Worm (Caenorhabditis elegans) whole organism, mixed stage, embryonic: ENCODE measurements around the gene phat-6.

ENCODE experiments used
- M03D4.4 ChIP-seq: sonication (generic microtip); optimal IDR thresholded peaks from 2 replicates; lab custom pipeline; 2017; ENCODE audit warnings: mild to moderate bottlenecking, missing genetic modification characterization, missing compliant biosample characterization
- bed-3 ChIP-seq: fragments of 200-800 bp; sonication (Bioruptor generic); optimal IDR thresholded peaks from 3 replicates; lab custom pipeline; 2018; ENCODE audit warnings: mild to moderate bottlenecking, missing genetic modification characterization, moderate library complexity, missing compliant biosample characterization
- ceh-39 ChIP-seq: fragments of 150-350 bp; optimal IDR thresholded peaks from 2 replicates; lab custom pipeline; 2014; ENCODE audit warnings: missing biosample characterization, missing genetic modification characterization
- ceh-43 ChIP-seq: fragments of 200-800 bp; sonication (Bioruptor generic); optimal IDR thresholded peaks from 2 replicates; lab custom pipeline; 2018; ENCODE audit warnings: mild to moderate bottlenecking, missing genetic modification characterization, moderate library complexity, missing compliant biosample characterization
- ceh-83 ChIP-seq: fragments of 200-800 bp; sonication (Bioruptor generic); optimal IDR thresholded peaks from 2 replicates; lab custom pipeline; 2018; ENCODE audit warnings: mild to moderate bottlenecking, missing genetic modification characterization, missing compliant biosample characterization
- ces-1 ChIP-seq: fragments of 150-350 bp; optimal IDR thresholded peaks from 2 replicates; lab custom pipeline; 2014; ENCODE audit warnings: missing biosample characterization, missing genetic modification reagents, missing genetic modification characterization
- cnd-1 ChIP-seq: fragments of 200-800 bp; sonication (Bioruptor generic); optimal IDR thresholded peaks from 2 replicates; lab custom pipeline; 2018; ENCODE audit warnings: mild to moderate bottlenecking, missing genetic modification characterization, missing compliant biosample characterization
- drap-1 ChIP-seq: fragments of 200-800 bp; sonication (Bioruptor generic); optimal IDR thresholded peaks from 3 replicates; lab custom pipeline; 2018; ENCODE audit warnings: mild to moderate bottlenecking, missing genetic modification characterization, missing compliant biosample characterization
- elt-3 ChIP-seq: fragments of 150-350 bp; optimal IDR thresholded peaks from 2 replicates; lab custom pipeline; 2014; ENCODE audit warnings: missing biosample characterization, missing genetic modification characterization
- flh-1 ChIP-seq: fragments of 200-800 bp; sonication (Bioruptor generic); optimal IDR thresholded peaks from 2 replicates; lab custom pipeline; 2018; ENCODE audit warnings: mild to moderate bottlenecking, missing genetic modification characterization, moderate library complexity, missing compliant biosample characterization
- hlh-1 ChIP-seq: fragments of 150-350 bp; optimal IDR thresholded peaks from 2 replicates; lab custom pipeline; 2014; ENCODE audit warnings: missing biosample characterization, missing genetic modification reagents, missing genetic modification characterization
- lin-13 ChIP-seq: fragments of 150-350 bp; optimal IDR thresholded peaks from 2 replicates; lab custom pipeline; 2014; ENCODE audit warnings: missing biosample characterization, missing genetic modification characterization
- lin-32 ChIP-seq: fragments of 200-800 bp; sonication (Bioruptor generic); optimal IDR thresholded peaks from 2 replicates; lab custom pipeline; 2018; ENCODE audit warnings: mild to moderate bottlenecking, missing genetic modification characterization, missing compliant biosample characterization
- lsy-2 ChIP-seq: fragments of 150-350 bp; optimal IDR thresholded peaks from 2 replicates; lab custom pipeline; 2014; ENCODE audit warnings: missing biosample characterization, missing genetic modification characterization
- mab-5 ChIP-seq: fragments of 150-350 bp; optimal IDR thresholded peaks from 2 replicates; lab custom pipeline; 2014; ENCODE audit warnings: missing biosample characterization, missing genetic modification characterization
- mep-1 ChIP-seq: fragments of 150-350 bp; optimal IDR thresholded peaks from 2 replicates; lab custom pipeline; 2017; ENCODE audit warnings: missing biosample characterization, missing genetic modification reagents, missing genetic modification characterization, inconsistent platforms
- mls-2 ChIP-seq: sonication (generic microtip); optimal IDR thresholded peaks from 2 replicates; lab custom pipeline; 2016; ENCODE audit warnings: mild to moderate bottlenecking, missing genetic modification characterization, moderate library complexity, missing compliant biosample characterization
- nhr-12 ChIP-seq: fragments of 150-350 bp; optimal IDR thresholded peaks from 2 replicates; lab custom pipeline; 2014; ENCODE audit warnings: missing biosample characterization, missing genetic modification characterization
- nhr-2 ChIP-seq: fragments of 150-350 bp; optimal IDR thresholded peaks from 2 replicates; lab custom pipeline; 2014; ENCODE audit warnings: missing biosample characterization, missing genetic modification characterization
- nhr-28 ChIP-seq: fragments of 150-350 bp; optimal IDR thresholded peaks from 2 replicates; lab custom pipeline; 2014; ENCODE audit warnings: missing biosample characterization, missing genetic modification characterization
- nhr-76 ChIP-seq: sonication (generic microtip); optimal IDR thresholded peaks from 2 replicates; lab custom pipeline; 2017; ENCODE audit warnings: missing biosample characterization, missing genetic modification characterization
- pha-4 ChIP-seq: fragments of 150-350 bp; optimal IDR thresholded peaks from 2 replicates; lab custom pipeline; 2018; ENCODE audit warnings: missing biosample characterization, missing genetic modification reagents, missing genetic modification characterization
- sem-2 ChIP-seq: fragments of 200-800 bp; sonication (Bioruptor generic); optimal IDR thresholded peaks from 2 replicates; lab custom pipeline; 2018; ENCODE audit warnings: mild to moderate bottlenecking, missing genetic modification characterization, missing compliant biosample characterization
- sptf-1 ChIP-seq: sonication (generic microtip); optimal IDR thresholded peaks from 2 replicates; lab custom pipeline; 2017; ENCODE audit warnings: mild to moderate bottlenecking, missing genetic modification characterization, moderate library complexity, missing compliant biosample characterization
- tbx-8 ChIP-seq: fragments of 200-800 bp; sonication (Bioruptor generic); optimal IDR thresholded peaks from 2 replicates; lab custom pipeline; 2018; ENCODE audit warnings: mild to moderate bottlenecking, missing genetic modification characterization, moderate library complexity, missing compliant biosample characterization
- unc-39 ChIP-seq: fragments of 150-350 bp; optimal IDR thresholded peaks from 2 replicates; lab custom pipeline; 2014; ENCODE audit warnings: missing biosample characterization, missing genetic modification characterization
- unc-62 ChIP-seq: fragments of 150-350 bp; optimal IDR thresholded peaks from 2 replicates; lab custom pipeline; 2014; ENCODE audit warnings: missing biosample characterization, missing genetic modification reagents, missing genetic modification characterization
- zip-8 ChIP-seq: fragments of 150-350 bp; optimal IDR thresholded peaks from 2 replicates; lab custom pipeline; 2014; ENCODE audit warnings: missing biosample characterization, missing genetic modification characterization
- ztf-11 ChIP-seq: fragments of 150-350 bp; optimal IDR thresholded peaks from 2 replicates; lab custom pipeline; 2014; ENCODE audit warnings: missing biosample characterization, missing genetic modification characterization

Gene phat-6

DNA sequence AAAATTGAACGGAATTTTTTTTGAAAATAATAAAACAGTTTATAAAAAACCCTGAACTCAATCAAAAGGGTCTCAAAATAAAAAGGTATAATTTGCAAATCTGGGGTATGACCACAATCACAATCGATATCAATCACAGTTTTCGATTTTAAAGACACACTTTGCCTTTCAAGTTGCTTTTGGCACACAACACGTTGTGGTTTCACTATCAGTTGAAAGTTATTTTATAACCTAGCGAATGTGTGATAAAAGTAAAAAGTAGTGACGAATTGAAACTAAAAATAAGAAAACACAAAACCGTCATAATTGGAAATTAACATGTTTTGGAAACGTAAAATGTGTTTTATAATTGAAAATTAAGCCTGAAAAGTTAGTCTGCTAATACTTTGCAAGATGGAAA lies 26.5 kb downstream of the phat-6 start:
- TF ChIP-seq unc-39 (tag; lab: Kevin White, UChicago) (no peak), ceh-39 (tag; lab: Kevin White, UChicago) (no peak), drap-1 (GFP tag; lab: Kevin White, UChicago) (no peak), mep-1 (no peak), sem-2 (GFP tag; lab: Kevin White, UChicago) (no peak), nhr-76 (tag; lab: Kevin White, UChicago) (no peak), flh-1 (GFP tag; lab: Kevin White, UChicago) (no peak), zip-8 (tag; lab: Kevin White, UChicago) (no peak)

DNA sequence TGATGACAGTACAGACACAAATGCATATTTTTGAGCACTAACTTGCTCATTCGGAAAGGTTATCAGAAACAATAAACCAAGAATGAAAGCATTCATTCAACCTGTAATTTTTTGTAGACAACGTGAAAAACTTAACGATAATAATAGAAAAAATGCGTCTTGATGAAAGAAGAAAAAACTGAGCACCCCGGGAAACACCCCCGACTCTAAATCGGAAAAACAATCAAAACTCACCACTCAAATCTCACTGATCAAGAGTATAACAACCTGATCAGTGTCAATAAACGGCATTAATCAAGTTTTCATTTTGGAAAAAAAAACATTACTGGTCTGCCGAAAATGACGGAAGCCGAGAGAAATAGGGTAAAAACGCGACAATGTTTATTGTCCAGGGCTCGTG lies 28.1 kb downstream of the phat-6 start, which contains the start of gene T10B10.8:
Gene T10B10.8 (minus strand): TSS at position 101 of the 400 bp plus-strand sequence.
- TF ChIP-seq pha-4 (tag; lab: Kevin White, UChicago): no peak
- TF ChIP-seq nhr-28 (tag; lab: Kevin White, UChicago): no peak
- no peak for TF ChIP-seq drap-1 (GFP tag; lab: Kevin White, UChicago)
- no peak for TF ChIP-seq cnd-1
- TF ChIP-seq zip-8 (tag; lab: Kevin White, UChicago): no peak
- no peak for TF ChIP-seq lin-13 (tag; lab: Kevin White, UChicago)
- no peak for TF ChIP-seq nhr-2
- no peak for TF ChIP-seq ceh-43 (GFP tag; lab: Kevin White, UChicago)
- TF ChIP-seq flh-1 (GFP tag; lab: Kevin White, UChicago): no peak
- TF ChIP-seq sptf-1 (tag; lab: Kevin White, UChicago): no peak
- no peak for TF ChIP-seq ztf-11 (tag; lab: Kevin White, UChicago)

ce11 chrX:15164108-15164507 lies 30.1 kb downstream of the phat-6 start, which contains the start of gene T10B10.9:
T10B10.9 (plus strand) TSS chrX:15164408.
- TF ChIP-seq ces-1 (GFP tag; lab: Kevin White, UChicago): no peak
- no peak for TF ChIP-seq bed-3 (GFP tag; lab: Kevin White, UChicago)
- no peak for TF ChIP-seq ztf-11 (tag; lab: Kevin White, UChicago)
- no peak for TF ChIP-seq nhr-2
- TF ChIP-seq nhr-28 (tag; lab: Kevin White, UChicago): no peak
- no peak for TF ChIP-seq unc-39 (tag; lab: Kevin White, UChicago)
- TF ChIP-seq pha-4 (tag; lab: Kevin White, UChicago): no peak
- TF ChIP-seq elt-3 (tag; lab: Kevin White, UChicago): no peak
- TF ChIP-seq lin-32: no peak
- TF ChIP-seq sem-2 (GFP tag; lab: Kevin White, UChicago): no peak
- TF ChIP-seq zip-8 (tag; lab: Kevin White, UChicago): no peak
- no peak for TF ChIP-seq mab-5
- TF ChIP-seq drap-1 (GFP tag; lab: Kevin White, UChicago): no peak
- TF ChIP-seq lsy-2 (tag; lab: Kevin White, UChicago): no peak
- TF ChIP-seq M03D4.4 (tag; lab: Kevin White, UChicago): no peak
- TF ChIP-seq lin-13 (tag; lab: Kevin White, UChicago): no peak
- no peak for TF ChIP-seq hlh-1
- TF ChIP-seq ceh-83 (GFP tag; lab: Kevin White, UChicago): no peak
- TF ChIP-seq nhr-76 (tag; lab: Kevin White, UChicago): no peak
- no peak for TF ChIP-seq sptf-1 (tag; lab: Kevin White, UChicago)

ce11 chrX:15163118-15163517 lies 31.1 kb downstream of the phat-6 start:
- no peak for TF ChIP-seq tbx-8 (GFP tag; lab: Kevin White, UChicago)
- TF ChIP-seq, all 35 proteins: peak for 0

DNA sequence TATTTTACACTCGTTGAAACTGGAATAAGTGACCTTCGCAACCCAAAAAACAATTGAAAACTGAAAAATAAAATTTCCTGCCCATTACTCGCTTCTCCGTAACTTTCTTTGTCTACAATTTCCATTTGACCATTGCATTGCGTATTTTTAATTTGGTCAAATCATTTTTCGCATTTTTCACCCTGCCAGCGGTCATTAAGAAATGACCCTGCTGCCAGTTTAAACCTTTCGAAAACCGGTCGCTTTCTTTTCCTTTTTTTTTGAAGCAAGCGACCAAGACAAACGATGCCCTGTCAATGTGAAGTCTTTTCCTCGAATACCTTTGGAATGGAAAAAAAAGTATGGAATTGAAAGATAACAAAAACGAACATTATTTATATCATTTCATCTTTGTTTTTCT lies 33.3 kb downstream of the phat-6 start:
- TF ChIP-seq unc-62 (GFP tag; lab: Kevin White, UChicago): no peak
- TF ChIP-seq zip-8 (tag; lab: Kevin White, UChicago): no peak
- TF ChIP-seq mls-2 (tag; lab: Kevin White, UChicago): no peak
- no peak for TF ChIP-seq drap-1 (GFP tag; lab: Kevin White, UChicago)
- TF ChIP-seq tbx-8 (GFP tag; lab: Kevin White, UChicago): no peak
- TF ChIP-seq M03D4.4 (tag; lab: Kevin White, UChicago): no peak
- no peak for TF ChIP-seq nhr-12 (tag; lab: Kevin White, UChicago)
- TF ChIP-seq sem-2 (GFP tag; lab: Kevin White, UChicago): no peak
- no peak for TF ChIP-seq ztf-11 (tag; lab: Kevin White, UChicago)
- no peak for TF ChIP-seq elt-3 (tag; lab: Kevin White, UChicago)
